Worm (Caenorhabditis elegans) whole organism, late embryonic: ENCODE results near the gene srh-147.
"Not testable (repeated sequence)": the region's sequence is repeated elsewhere in the genome, so short reads cannot be mapped to it uniquely, and the experiment has no call there.

Experiments
- C38D4.7 ChIP-seq: fragments of 200-800 bp; sonication (Bioruptor generic); optimal IDR thresholded peaks from 2 replicates; lab custom pipeline; 2018; ENCODE audit warnings: mild to moderate bottlenecking, missing genetic modification characterization, moderate library complexity, missing compliant biosample characterization
- F13H6.1 ChIP-seq: sonication (generic microtip); optimal IDR thresholded peaks from 2 replicates; lab custom pipeline; 2016; ENCODE audit warnings: missing genetic modification characterization, missing compliant biosample characterization
- ama-1 ChIP-seq: fragments of 150-350 bp; optimal IDR thresholded peaks from 2 replicates; lab custom pipeline; 2014
- ceh-18 ChIP-seq: sonication (generic microtip); optimal IDR thresholded peaks from 2 replicates; lab custom pipeline; 2016; ENCODE audit warnings: missing genetic modification characterization, missing compliant biosample characterization
- ceh-22 ChIP-seq: sonication (generic microtip); optimal IDR thresholded peaks from 2 replicates; lab custom pipeline; 2017; ENCODE audit warnings: missing biosample characterization, missing genetic modification characterization
- ceh-31 ChIP-seq: sonication (generic microtip); optimal IDR thresholded peaks from 2 replicates; lab custom pipeline; 2016; ENCODE audit warnings: missing genetic modification characterization, missing compliant biosample characterization
- ceh-34 ChIP-seq: sonication (generic microtip); optimal IDR thresholded peaks from 2 replicates; lab custom pipeline; 2016; ENCODE audit warnings: mild to moderate bottlenecking, missing genetic modification characterization, missing compliant biosample characterization
- ceh-48 ChIP-seq: sonication (generic microtip); optimal IDR thresholded peaks from 2 replicates; lab custom pipeline; 2016; ENCODE audit warnings: missing genetic modification characterization, inconsistent platforms, missing compliant biosample characterization
- ceh-6 ChIP-seq: fragments of 200-800 bp; sonication (Bioruptor generic); optimal IDR thresholded peaks from 2 replicates; lab custom pipeline; 2018; ENCODE audit warnings: mild to moderate bottlenecking, missing genetic modification characterization, missing compliant biosample characterization
- ceh-9 ChIP-seq: sonication (generic microtip); optimal IDR thresholded peaks from 2 replicates; lab custom pipeline; 2016; ENCODE audit warnings: mild to moderate bottlenecking, missing genetic modification characterization, inconsistent platforms, missing compliant biosample characterization
- ets-4 ChIP-seq: sonication (generic microtip); optimal IDR thresholded peaks from 2 replicates; lab custom pipeline; 2016; ENCODE audit warnings: missing genetic modification characterization, missing compliant biosample characterization
- fax-1 ChIP-seq: sonication (generic microtip); optimal IDR thresholded peaks from 2 replicates; lab custom pipeline; 2016; ENCODE audit warnings: missing genotype, missing genetic modification characterization, missing compliant biosample characterization
- hlh-13 ChIP-seq: fragments of 200-800 bp; sonication (Bioruptor generic); optimal IDR thresholded peaks from 2 replicates; lab custom pipeline; 2018; ENCODE audit warnings: mild to moderate bottlenecking, missing genetic modification characterization, missing compliant biosample characterization
- hlh-6 ChIP-seq: sonication (generic microtip); optimal IDR thresholded peaks from 2 replicates; lab custom pipeline; 2016; ENCODE audit warnings: missing genotype, missing genetic modification characterization, missing compliant biosample characterization
- lim-6 ChIP-seq: sonication (generic microtip); optimal IDR thresholded peaks from 2 replicates; lab custom pipeline; 2016; ENCODE audit warnings: missing genetic modification characterization, missing compliant biosample characterization
- lin-11 ChIP-seq: fragments of 200-800 bp; sonication (Bioruptor generic); optimal IDR thresholded peaks from 2 replicates; lab custom pipeline; 2018; ENCODE audit warnings: mild to moderate bottlenecking, missing genetic modification characterization, missing compliant biosample characterization
- madf-2 ChIP-seq: sonication (generic microtip); optimal IDR thresholded peaks from 2 replicates; lab custom pipeline; 2017; ENCODE audit warnings: missing genetic modification characterization, missing compliant biosample characterization
- mec-3 ChIP-seq: sonication (generic microtip); optimal IDR thresholded peaks from 2 replicates; lab custom pipeline; 2016; ENCODE audit warnings: borderline replicate concordance, missing genetic modification characterization, missing compliant biosample characterization
- nfya-1 ChIP-seq: sonication (generic microtip); optimal IDR thresholded peaks from 2 replicates; lab custom pipeline; 2017; ENCODE audit warnings: missing genetic modification characterization, mild to moderate bottlenecking, missing compliant biosample characterization, antibody characterized with exemption, moderate library complexity
- nhr-232 ChIP-seq: sonication (generic microtip); optimal IDR thresholded peaks from 2 replicates; lab custom pipeline; 2016; ENCODE audit warnings: missing genetic modification characterization, missing compliant biosample characterization
- npax-4 ChIP-seq: sonication (generic microtip); optimal IDR thresholded peaks from 2 replicates; lab custom pipeline; 2016; ENCODE audit warnings: missing genetic modification characterization, missing compliant biosample characterization
- pat-9 ChIP-seq: fragments of 200-800 bp; sonication (Bioruptor generic); optimal IDR thresholded peaks from 2 replicates; lab custom pipeline; 2018; ENCODE audit warnings: mild to moderate bottlenecking, missing genetic modification characterization, moderate library complexity, missing compliant biosample characterization
- pax-1 ChIP-seq: fragments of 150-350 bp; optimal IDR thresholded peaks from 2 replicates; lab custom pipeline; 2014; ENCODE audit warnings: missing biosample characterization, missing genetic modification characterization
- pqm-1 ChIP-seq: sonication (generic microtip); optimal IDR thresholded peaks from 2 replicates; lab custom pipeline; 2016; ENCODE audit warnings: missing genetic modification characterization, missing compliant biosample characterization
- rnt-1 ChIP-seq: sonication (generic microtip); optimal IDR thresholded peaks from 2 replicates; lab custom pipeline; 2016; ENCODE audit warnings: missing genetic modification characterization, missing compliant biosample characterization
- sdc-2 ChIP-seq: sonication (generic microtip); optimal IDR thresholded peaks from 2 replicates; lab custom pipeline; 2016; ENCODE audit warnings: missing genotype, missing genetic modification characterization, missing compliant biosample characterization
- sox-2 ChIP-seq: fragments of 200-800 bp; sonication (Bioruptor generic); IDR thresholded peaks from 2 replicates; pipeline ENCODE4 v1.3.6; 2022; ENCODE audit warnings: missing genetic modification reagents, missing genetic modification characterization, missing compliant biosample characterization
- sox-4 ChIP-seq: sonication (generic microtip); optimal IDR thresholded peaks from 2 replicates; lab custom pipeline; 2017; ENCODE audit warnings: mild to moderate bottlenecking, missing genetic modification characterization, inconsistent platforms, missing compliant biosample characterization
- syd-9 ChIP-seq: sonication (generic microtip); optimal IDR thresholded peaks from 2 replicates; lab custom pipeline; 2016; ENCODE audit warnings: mild to moderate bottlenecking, missing genetic modification characterization, moderate library complexity, missing compliant biosample characterization
- tbx-7 ChIP-seq: sonication (generic microtip); optimal IDR thresholded peaks from 2 replicates; lab custom pipeline; 2016; ENCODE audit warnings: missing genotype, missing genetic modification characterization, missing compliant biosample characterization
- unc-3 ChIP-seq, 2 experiments: fragments of 200-800 bp in 1 of 2; sonication (Bioruptor generic) in 1 of 2; sonication (generic microtip) in 1 of 2; conservative IDR thresholded peaks in 1 of 2; optimal IDR thresholded peaks in 1 of 2; 2 replicates each; pipeline versions ENCODE4 v1.3.6 to Lab custom; 2016 to 2022; ENCODE audit warnings: missing compliant biosample characterization in 2 of 2, missing genetic modification characterization in 2 of 2, missing genetic modification reagents in 1 of 2
- unc-42 ChIP-seq: sonication (generic microtip); optimal IDR thresholded peaks from 2 replicates; lab custom pipeline; 2016; ENCODE audit warnings: missing genotype, missing genetic modification characterization, missing compliant biosample characterization
- unc-55 ChIP-seq: sonication (generic microtip); optimal IDR thresholded peaks from 2 replicates; lab custom pipeline; 2017; ENCODE audit warnings: missing biosample characterization, missing genetic modification reagents, missing genetic modification characterization
- ztf-16 ChIP-seq: sonication (generic microtip); optimal IDR thresholded peaks from 2 replicates; lab custom pipeline; 2017; ENCODE audit warnings: missing genetic modification characterization, missing compliant biosample characterization

Gene srh-147

DNA sequence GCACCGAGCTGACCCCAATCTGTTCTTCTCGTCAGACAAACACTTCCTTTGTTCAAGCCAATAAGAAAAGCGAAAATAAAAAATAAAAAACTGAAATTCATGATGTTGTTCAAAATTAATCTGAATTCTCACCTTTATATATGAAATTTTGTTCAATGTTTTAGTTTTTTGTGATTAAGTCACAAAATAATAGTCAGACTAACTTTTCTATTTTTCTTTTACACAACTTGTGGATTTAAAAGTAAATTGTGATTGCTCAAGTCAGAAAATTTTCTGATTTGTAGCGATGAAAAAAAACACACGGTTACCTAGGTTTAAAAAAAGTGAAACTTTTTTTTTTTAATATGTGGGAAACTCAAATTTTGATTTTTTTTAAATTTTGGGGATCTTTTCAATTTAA, 32.4 kb downstream of the srh-147 start, which contains the start of gene abf-3:
abf-3 (minus strand) TSS at position 101 of the 400 bp plus-strand sequence.
- TF ChIP-seq nfya-1 (tag; lab: Kevin White, UChicago), result no peak
- no peak for TF ChIP-seq ztf-16 (tag; lab: Kevin White, UChicago)
- no peak for TF ChIP-seq unc-3 (GFP tag; conservative IDR thresholded peaks at IDR 0.05; lab: Robert Waterston, UW)
- TF ChIP-seq unc-3 (tag; optimal IDR thresholded peaks at IDR 0.05; lab: Kevin White, UChicago), result no peak
- no peak for TF ChIP-seq ceh-48 (tag; lab: Kevin White, UChicago)
- TF ChIP-seq pqm-1 (tag; lab: Kevin White, UChicago), result no peak
- no peak for TF ChIP-seq ceh-31 (tag; lab: Kevin White, UChicago)
- TF ChIP-seq sox-2 (GFP tag; lab: Robert Waterston, UW), result no peak
- TF ChIP-seq sox-4 (tag; lab: Kevin White, UChicago), result no peak
- no peak for TF ChIP-seq ceh-34 (tag; lab: Kevin White, UChicago)
- TF ChIP-seq sdc-2 (tag; lab: Kevin White, UChicago), result no peak
- TF ChIP-seq ceh-18, result no peak
- TF ChIP-seq rnt-1 (tag; lab: Kevin White, UChicago), result no peak
- TF ChIP-seq unc-42, result no peak
- no peak for TF ChIP-seq ceh-6 (GFP tag; lab: Kevin White, UChicago)

- TF ChIP-seq sdc-2 (tag; lab: Kevin White, UChicago), result no peak
- TF ChIP-seq pat-9 (tag; lab: Kevin White, UChicago), result no peak
- no peak for TF ChIP-seq fax-1 (tag; lab: Kevin White, UChicago)
- TF ChIP-seq unc-55 (GFP tag; lab: Kevin White, UChicago), result no peak
- TF ChIP-seq ceh-22 (tag; lab: Kevin White, UChicago), result no peak
- no peak for TF ChIP-seq hlh-13
- TF ChIP-seq lin-11, result no peak
- no peak for TF ChIP-seq npax-4
- TF ChIP-seq, all 69 proteins: peak for 0
Observed at ce11 chrV:15815962-15816432, 34.1 kb downstream of the srh-147 start, which contains the start of the genes fbxa-69 and F54B8.4. Gene fbxa-69 (minus strand): TSS chrV:15815971. Gene F54B8.4 (plus strand): TSS chrV:15816382.

- TF ChIP-seq nhr-232 (tag; lab: Kevin White, UChicago); pqm-1 (tag; lab: Kevin White, UChicago); unc-3 (GFP tag; conservative IDR thresholded peaks at IDR 0.05; lab: Robert Waterston, UW); unc-3 (tag; optimal IDR thresholded peaks at IDR 0.05; lab: Kevin White, UChicago): not testable (repeated sequence)
Observed at ce11 chrV:15811982-15812381, 38.1 kb downstream of the srh-147 start, which contains the start of gene nhr-282. Gene nhr-282 (plus strand): TSS chrV:15812282.

DNA sequence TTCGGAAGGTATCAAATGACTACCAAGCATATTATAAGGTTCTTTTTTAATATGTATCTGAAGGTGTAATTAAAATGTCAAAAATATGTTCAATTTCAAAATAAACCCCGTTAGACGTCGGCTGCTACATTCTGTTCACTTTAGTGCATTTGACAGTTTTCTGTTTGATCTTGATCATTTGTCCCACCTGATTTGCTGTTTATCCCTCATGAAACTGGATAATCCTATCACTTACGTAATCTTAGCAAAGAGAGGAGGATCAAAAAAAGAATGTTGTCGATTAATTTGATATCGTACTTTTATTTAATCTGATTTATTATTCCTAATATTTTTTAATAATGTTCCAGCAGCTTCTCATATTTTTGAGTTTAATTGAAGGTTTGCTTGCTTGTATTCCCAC, 39.7 kb downstream of the srh-147 start, which contains the start of gene F54B8.1:
F54B8.1 (plus strand) TSS at position 301 of the 400 bp plus-strand sequence.
- no peak for TF ChIP-seq C38D4.7
- no peak for TF ChIP-seq F13H6.1 (tag; lab: Kevin White, UChicago)
- no peak for TF ChIP-seq pax-1 (tag; lab: Kevin White, UChicago)
- TF ChIP-seq mec-3, result no peak
- TF ChIP-seq unc-3 (GFP tag; conservative IDR thresholded peaks at IDR 0.05; lab: Robert Waterston, UW), result no peak
- TF ChIP-seq unc-3 (tag; optimal IDR thresholded peaks at IDR 0.05; lab: Kevin White, UChicago), result no peak
- TF ChIP-seq nhr-232 (tag; lab: Kevin White, UChicago), result no peak
- no peak for TF ChIP-seq unc-42
- TF ChIP-seq tbx-7 (tag; lab: Kevin White, UChicago), result no peak
- no peak for TF ChIP-seq ceh-34 (tag; lab: Kevin White, UChicago)
- no peak for TF ChIP-seq ets-4
- TF ChIP-seq syd-9 (tag; lab: Kevin White, UChicago), result no peak
- TF ChIP-seq rnt-1 (tag; lab: Kevin White, UChicago), result no peak
- no peak for TF ChIP-seq lin-11
- no peak for TF ChIP-seq ama-1 (lab: Kevin White, UChicago)
- TF ChIP-seq hlh-6 (tag; lab: Kevin White, UChicago), result no peak
- no peak for TF ChIP-seq ceh-9
- no peak for TF ChIP-seq npax-4
- TF ChIP-seq lim-6 (tag; lab: Kevin White, UChicago), result no peak
- no peak for TF ChIP-seq madf-2 (tag; lab: Kevin White, UChicago)
